Worm (Caenorhabditis elegans) whole organism, mixed stage, embryonic: ENCODE measurements around the gene T24B8.7.

Experiments
- bed-3 ChIP-seq: fragments of 200-800 bp; sonication (Bioruptor generic); optimal IDR thresholded peaks from 3 replicates; lab custom pipeline; 2018; ENCODE audit warnings: mild to moderate bottlenecking, missing genetic modification characterization, moderate library complexity, missing compliant biosample characterization
- blmp-1 ChIP-seq: fragments of 150-350 bp; optimal IDR thresholded peaks from 2 replicates; lab custom pipeline; 2014; ENCODE audit warnings: missing biosample characterization, missing genetic modification characterization
- ces-1 ChIP-seq: fragments of 150-350 bp; optimal IDR thresholded peaks from 2 replicates; lab custom pipeline; 2014; ENCODE audit warnings: missing biosample characterization, missing genetic modification reagents, missing genetic modification characterization
- elt-1 ChIP-seq: sonication (generic microtip); optimal IDR thresholded peaks from 2 replicates; lab custom pipeline; 2017; ENCODE audit warnings: missing genetic modification characterization, mild to moderate bottlenecking, missing compliant biosample characterization, antibody characterized with exemption, moderate library complexity, borderline replicate concordance; ENCODE audit not compliant: insufficient read depth
- elt-3 ChIP-seq: fragments of 150-350 bp; optimal IDR thresholded peaks from 2 replicates; lab custom pipeline; 2014; ENCODE audit warnings: missing biosample characterization, missing genetic modification characterization
- mep-1 ChIP-seq: fragments of 150-350 bp; optimal IDR thresholded peaks from 2 replicates; lab custom pipeline; 2017; ENCODE audit warnings: missing biosample characterization, missing genetic modification reagents, missing genetic modification characterization, inconsistent platforms
- mls-2 ChIP-seq: sonication (generic microtip); optimal IDR thresholded peaks from 2 replicates; lab custom pipeline; 2016; ENCODE audit warnings: mild to moderate bottlenecking, missing genetic modification characterization, moderate library complexity, missing compliant biosample characterization
- nhr-28 ChIP-seq: fragments of 150-350 bp; optimal IDR thresholded peaks from 2 replicates; lab custom pipeline; 2014; ENCODE audit warnings: missing biosample characterization, missing genetic modification characterization
- pha-4 ChIP-seq: fragments of 150-350 bp; optimal IDR thresholded peaks from 2 replicates; lab custom pipeline; 2018; ENCODE audit warnings: missing biosample characterization, missing genetic modification reagents, missing genetic modification characterization
- snpc-4 ChIP-seq: fragments of 150-350 bp; optimal IDR thresholded peaks from 2 replicates; lab custom pipeline; 2014; ENCODE audit warnings: missing biosample characterization, missing genetic modification characterization
- sptf-1 ChIP-seq: sonication (generic microtip); optimal IDR thresholded peaks from 2 replicates; lab custom pipeline; 2017; ENCODE audit warnings: mild to moderate bottlenecking, missing genetic modification characterization, moderate library complexity, missing compliant biosample characterization
- unc-62 ChIP-seq: fragments of 150-350 bp; optimal IDR thresholded peaks from 2 replicates; lab custom pipeline; 2014; ENCODE audit warnings: missing biosample characterization, missing genetic modification reagents, missing genetic modification characterization
- ztf-11 ChIP-seq: fragments of 150-350 bp; optimal IDR thresholded peaks from 2 replicates; lab custom pipeline; 2014; ENCODE audit warnings: missing biosample characterization, missing genetic modification characterization

DNA sequence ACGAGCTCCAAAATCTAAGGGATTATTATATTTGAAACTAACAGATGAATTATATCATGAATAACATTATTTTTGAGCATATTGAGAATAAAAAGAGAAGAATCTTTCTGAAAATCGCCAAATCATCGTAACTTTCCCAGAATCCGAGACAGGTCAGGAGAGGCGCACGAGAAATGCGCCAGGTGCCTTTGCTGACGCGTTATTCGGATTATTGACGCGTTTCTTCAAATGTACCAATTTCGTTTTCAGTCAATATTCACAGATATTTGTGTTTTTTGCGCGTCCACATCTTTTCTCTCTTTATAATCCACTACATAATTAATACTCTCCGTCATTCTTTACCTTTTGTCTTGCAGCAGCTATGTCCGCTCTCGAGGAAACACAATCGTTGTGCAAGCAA is 45.6 kb upstream of the T24B8.7 start, which contains the start of gene T24H10.1:
- no peak for TF ChIP-seq mls-2
- TF ChIP-seq pha-4 (tag; lab: Kevin White, UChicago) = peak; percentile 61
- no peak for TF ChIP-seq blmp-1
- no peak for TF ChIP-seq ztf-11
- no peak for TF ChIP-seq unc-62
- TF ChIP-seq ces-1 (GFP tag; lab: Kevin White, UChicago) = peak; percentile 11
- no peak for TF ChIP-seq nhr-28
- TF ChIP-seq elt-3 (tag; lab: Kevin White, UChicago) = no peak
- TF ChIP-seq elt-1 (tag; lab: Kevin White, UChicago) = no peak
- TF ChIP-seq mep-1 (tag; lab: Kevin White, UChicago) = peak; percentile 38
- no peak for TF ChIP-seq bed-3 (GFP tag; lab: Kevin White, UChicago)
- TF ChIP-seq sptf-1 (tag; lab: Kevin White, UChicago) = no peak
- no peak for TF ChIP-seq snpc-4 (tag; lab: Kevin White, UChicago)
